Fruit fly (Drosophila melanogaster) whole organism, embryonic: ENCODE results near the gene Acp98AB.
A peak's percentile ranks its signal among the peaks of the same experiment; 100 is the strongest.

ENCODE experiments used
- CG11560 ChIP-seq: fragments of 200-800 bp; sonication (Bioruptor generic); IDR thresholded peaks from 3 replicates; pipeline ENCODE4 v1.3.6; 2022; ENCODE audit warnings: missing biosample characterization, missing genetic modification characterization
- CG11696 ChIP-seq: fragments of 200-800 bp; sonication (Bioruptor generic); IDR thresholded peaks from 2 replicates; pipeline ENCODE4 v1.3.6; 2022; ENCODE audit warnings: missing biosample characterization, missing genetic modification characterization
- CG12659 ChIP-seq: fragments of 200-800 bp; sonication (Bioruptor generic); optimal IDR thresholded peaks from 3 replicates; lab custom pipeline; 2017; ENCODE audit warnings: mild to moderate bottlenecking, missing biosample characterization, missing genetic modification reagents, missing genetic modification characterization
- CG16815 ChIP-seq: fragments of 200-800 bp; sonication (Bioruptor generic); optimal IDR thresholded peaks from 3 replicates; lab custom pipeline; 2017; ENCODE audit warnings: missing biosample characterization, mild to moderate bottlenecking, missing genetic modification characterization
- CG18011 ChIP-seq: fragments of 200-800 bp; sonication (Bioruptor generic); optimal IDR thresholded peaks from 2 replicates; lab custom pipeline; 2017; ENCODE audit warnings: missing biosample characterization, missing genetic modification characterization, mild to moderate bottlenecking, moderate library complexity, missing genotype
- CG18599 ChIP-seq: fragments of 200-800 bp; sonication (Bioruptor generic); optimal IDR thresholded peaks from 3 replicates; lab custom pipeline; 2017; ENCODE audit warnings: missing biosample characterization, missing genetic modification characterization, mild to moderate bottlenecking, moderate library complexity, missing genetic modification reagents
- CG32772 ChIP-seq: fragments of 200-800 bp; sonication (Bioruptor generic); IDR thresholded peaks from 2 replicates; pipeline ENCODE4 v1.3.6; 2022; ENCODE audit warnings: missing biosample characterization, missing genetic modification characterization
- CG33557 ChIP-seq: fragments of 200-800 bp; sonication (Bioruptor generic); optimal IDR thresholded peaks from 2 replicates; lab custom pipeline; 2019; ENCODE audit warnings: missing biosample characterization, mild to moderate bottlenecking, missing genetic modification characterization, moderate library complexity
- CG4820 ChIP-seq: fragments of 200-800 bp; sonication (Bioruptor generic); optimal IDR thresholded peaks from 3 replicates; lab custom pipeline; 2016; ENCODE audit warnings: missing biosample characterization, missing genetic modification characterization
- CG4854 ChIP-seq: fragments of 200-800 bp; sonication (Bioruptor generic); optimal IDR thresholded peaks from 2 replicates; lab custom pipeline; 2016; ENCODE audit warnings: missing biosample characterization, missing genetic modification characterization, inconsistent platforms
- CG6254 ChIP-seq: fragments of 200-800 bp; sonication (Bioruptor generic); optimal IDR thresholded peaks from 3 replicates; lab custom pipeline; 2017; ENCODE audit warnings: mild to moderate bottlenecking, missing biosample characterization, missing genetic modification reagents, missing genetic modification characterization
- CG6689 ChIP-seq: fragments of 200-800 bp; sonication (Bioruptor generic); IDR thresholded peaks from 2 replicates; pipeline ENCODE4 v1.3.6; 2022; ENCODE audit warnings: missing biosample characterization, missing genetic modification characterization
- CG7556 ChIP-seq: fragments of 200-800 bp; sonication (Bioruptor generic); optimal IDR thresholded peaks from 2 replicates; lab custom pipeline; 2017; ENCODE audit warnings: missing biosample characterization, mild to moderate bottlenecking, missing genetic modification characterization
- CG8478 ChIP-seq: fragments of >200 bp; optimal IDR thresholded peaks from 2 replicates; lab custom pipeline; 2018
- CG8765 ChIP-seq: fragments of 200-800 bp; sonication (Bioruptor generic); IDR thresholded peaks from 2 replicates; pipeline ENCODE4 v1.3.6; 2022; ENCODE audit warnings: missing biosample characterization, missing genetic modification characterization
- D19A ChIP-seq: fragments of 200-800 bp; optimal IDR thresholded peaks from 3 replicates; lab custom pipeline; 2019; ENCODE audit warnings: missing biosample characterization, mild to moderate bottlenecking, missing genetic modification characterization, moderate library complexity
- Deaf1 ChIP-seq: fragments of 200-800 bp; optimal IDR thresholded peaks from 3 replicates; lab custom pipeline; 2019; ENCODE audit warnings: missing biosample characterization, mild to moderate bottlenecking, missing genetic modification characterization, moderate library complexity
- Dip3 ChIP-seq: fragments of 200-800 bp; sonication (Bioruptor generic); optimal IDR thresholded peaks from 3 replicates; lab custom pipeline; 2016; ENCODE audit warnings: missing biosample characterization, missing genetic modification characterization
- Ets65A ChIP-seq: fragments of 200-800 bp; sonication (Bioruptor generic); peaks from one replicate; lab custom pipeline; 2016; ENCODE audit warnings: missing biosample characterization, missing genetic modification characterization
- HLH3B ChIP-seq: fragments of 200-800 bp; sonication (Bioruptor generic); IDR thresholded peaks from 2 replicates; pipeline ENCODE4 v1.3.6; 2022; ENCODE audit warnings: missing biosample characterization, missing genetic modification characterization
- HmgD ChIP-seq: fragments of 200-800 bp; sonication (Bioruptor generic); optimal IDR thresholded peaks from 3 replicates; lab custom pipeline; 2016; ENCODE audit warnings: missing biosample characterization, missing genetic modification characterization
- Hr51 ChIP-seq, 2 experiments: fragments of 200-800 bp; sonication (Bioruptor generic); optimal IDR thresholded peaks; 2 replicates in 1 of 2; 3 replicates in 1 of 2; lab custom pipeline; 2016 to 2018; ENCODE audit warnings: missing biosample characterization in 2 of 2, missing genetic modification characterization in 2 of 2, mild to moderate bottlenecking in 1 of 2, moderate library complexity in 1 of 2
- MBD-R2 ChIP-seq: fragments of 200-800 bp; sonication (Bioruptor generic); IDR thresholded peaks from 2 replicates; pipeline ENCODE4 v1.3.6; 2022; ENCODE audit warnings: missing biosample characterization, missing genetic modification characterization
- Poxn ChIP-seq: fragments of 200-800 bp; sonication (Bioruptor generic); IDR thresholded peaks from 2 replicates; pipeline ENCODE4 v1.3.6; 2022; ENCODE audit warnings: missing biosample characterization, missing genetic modification characterization
- Ptx1 ChIP-seq: fragments of 200-800 bp; sonication (Bioruptor generic); IDR thresholded peaks from 2 replicates; pipeline ENCODE4 v1.3.6; 2022; ENCODE audit warnings: missing biosample characterization, missing genetic modification characterization
- Sox102F ChIP-seq: fragments of 200-800 bp; sonication (Bioruptor generic); optimal IDR thresholded peaks from 2 replicates; lab custom pipeline; 2018; ENCODE audit warnings: missing biosample characterization, mild to moderate bottlenecking, missing genetic modification characterization, moderate library complexity
- Vsx1 ChIP-seq: fragments of 200-800 bp; sonication (Bioruptor generic); optimal IDR thresholded peaks from 2 replicates; lab custom pipeline; 2017; ENCODE audit warnings: missing biosample characterization, mild to moderate bottlenecking, missing genetic modification characterization, missing genetic modification reagents
- al ChIP-seq: fragments of 200-800 bp; sonication (Bioruptor generic); IDR thresholded peaks from 2 replicates; pipeline ENCODE4 v1.3.6; 2022; ENCODE audit warnings: missing biosample characterization, missing genetic modification characterization
- ap ChIP-seq: fragments of 200-800 bp; sonication (Bioruptor generic); IDR thresholded peaks from 2 replicates; pipeline ENCODE4 v1.3.6; 2022; ENCODE audit warnings: missing biosample characterization, missing genetic modification characterization
- bab2 ChIP-seq: fragments of 200-800 bp; sonication (Bioruptor generic); optimal IDR thresholded peaks from 2 replicates; lab custom pipeline; 2016; ENCODE audit warnings: missing biosample characterization, missing genetic modification characterization
- bcd ChIP-seq: fragments of 200-800 bp; sonication (Bioruptor generic); optimal IDR thresholded peaks from 2 replicates; lab custom pipeline; 2017; ENCODE audit warnings: missing biosample characterization, mild to moderate bottlenecking, missing genetic modification characterization
- bigmax ChIP-seq: fragments of 200-800 bp; sonication (Bioruptor generic); optimal IDR thresholded peaks from 2 replicates; lab custom pipeline; 2018; ENCODE audit warnings: missing biosample characterization, mild to moderate bottlenecking, missing genetic modification characterization
- crol ChIP-seq: fragments of 200-800 bp; sonication (Bioruptor generic); IDR thresholded peaks from 2 replicates; pipeline ENCODE4 v1.3.6; 2022; ENCODE audit warnings: missing biosample characterization, missing genetic modification characterization
- dmrt99B ChIP-seq: fragments of 200-800 bp; sonication (Bioruptor generic); optimal IDR thresholded peaks from 2 replicates; lab custom pipeline; 2018; ENCODE audit warnings: missing biosample characterization, mild to moderate bottlenecking, missing genetic modification characterization, moderate library complexity
- ewg ChIP-seq: fragments of 200-800 bp; sonication (Bioruptor generic); optimal IDR thresholded peaks from 3 replicates; lab custom pipeline; 2017; ENCODE audit warnings: mild to moderate bottlenecking, missing biosample characterization, missing genetic modification reagents, missing genetic modification characterization
- gcm ChIP-seq: fragments of 200-800 bp; sonication (Bioruptor generic); optimal IDR thresholded peaks from 2 replicates; lab custom pipeline; 2019; ENCODE audit warnings: missing biosample characterization, mild to moderate bottlenecking, missing genetic modification characterization, moderate library complexity
- kah ChIP-seq: fragments of 200-800 bp; sonication (Bioruptor generic); optimal IDR thresholded peaks from 2 replicates; lab custom pipeline; 2018; ENCODE audit warnings: missing biosample characterization, mild to moderate bottlenecking, missing genetic modification characterization
- lilli ChIP-seq: fragments of 200-800 bp; sonication (Bioruptor generic); optimal IDR thresholded peaks from 3 replicates; lab custom pipeline; 2016; ENCODE audit warnings: missing biosample characterization, missing genetic modification characterization
- pita ChIP-seq: fragments of 200-800 bp; sonication (Bioruptor generic); optimal IDR thresholded peaks from 2 replicates; lab custom pipeline; 2017; ENCODE audit warnings: missing biosample characterization, mild to moderate bottlenecking, missing genetic modification characterization
- rib ChIP-seq: fragments of 200-800 bp; sonication (Bioruptor generic); IDR thresholded peaks from 2 replicates; pipeline ENCODE4 v1.3.6; 2022; ENCODE audit warnings: missing biosample characterization, missing genetic modification characterization
- so ChIP-seq: fragments of 200-800 bp; sonication (Bioruptor generic); IDR thresholded peaks from 3 replicates; pipeline ENCODE4 v1.3.6; 2022; ENCODE audit warnings: missing biosample characterization, missing genetic modification characterization
- ssp ChIP-seq: fragments of 200-800 bp; sonication (Bioruptor generic); IDR thresholded peaks from 2 replicates; pipeline ENCODE4 v1.3.6; 2022; ENCODE audit warnings: missing biosample characterization, missing genetic modification characterization
- unc-4 ChIP-seq: fragments of 200-800 bp; sonication (Bioruptor generic); IDR thresholded peaks from 2 replicates; pipeline ENCODE4 v1.3.6; 2022; ENCODE audit warnings: missing biosample characterization, missing genetic modification characterization; ENCODE audit not compliant: partially characterized antibody
- vvl ChIP-seq: fragments of 200-800 bp; sonication (Bioruptor generic); IDR thresholded peaks from 2 replicates; pipeline ENCODE4 v1.3.6; 2022; ENCODE audit warnings: missing biosample characterization, missing genetic modification characterization

Acp98AB gene

dm6 chr3R:27681799-27682198 is 12.9 kb upstream of the Acp98AB start, which contains the start of gene Sce (continued):
- TF ChIP-seq MBD-R2, result peak; percentile 63

dm6 chr3R:27685074-27685473 is 9.6 kb upstream of the Acp98AB start:
- TF ChIP-seq bab2 (GFP tag; lab: Kevin White, UChicago), result no peak
- TF ChIP-seq CG4854 (GFP tag; lab: Kevin White, UChicago), result no peak
- no peak for TF ChIP-seq ap (GFP tag; lab: Robert Waterston, UW)
- TF ChIP-seq Dip3 (GFP tag; lab: Kevin White, UChicago), result no peak
- TF ChIP-seq CG16815 (GFP tag; lab: Kevin White, UChicago), result no peak
- peak; percentile 59 for TF ChIP-seq crol (GFP tag; lab: Robert Waterston, UW)
- no peak for TF ChIP-seq bcd (GFP tag; lab: Kevin White, UChicago)
- no peak for TF ChIP-seq so (GFP tag; lab: Robert Waterston, UW)

DNA sequence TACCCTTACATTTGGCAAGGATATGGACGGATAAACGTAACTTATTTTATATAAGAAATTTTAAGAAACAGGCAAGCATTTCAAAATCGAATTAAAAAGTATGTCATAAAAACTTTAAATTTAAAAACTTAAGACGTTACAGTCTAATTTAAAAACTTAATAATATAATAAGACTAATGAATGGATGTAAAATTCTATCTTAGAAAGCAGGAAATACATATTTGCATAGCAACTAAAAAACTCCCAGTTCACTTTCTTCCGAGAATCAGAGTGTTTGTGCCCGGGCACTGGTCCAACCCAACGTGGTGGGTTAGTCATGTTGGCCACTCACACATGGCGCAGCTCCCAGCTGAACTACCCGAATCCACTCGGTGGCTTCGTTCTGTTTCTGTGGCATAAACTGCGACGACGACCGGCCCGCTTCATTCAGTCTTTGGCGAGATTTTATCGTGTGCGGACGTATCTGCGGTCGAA is 9.1 kb upstream of the Acp98AB start, which contains the start of gene CG12880:
TSS of gene CG12880 (plus strand) at position 424 of the 474 bp plus-strand sequence.
- peak; percentile 3 for TF ChIP-seq Ets65A
- peak; percentile 64 for TF ChIP-seq Deaf1
- peak; percentile 87 for TF ChIP-seq D19A (tag; lab: Kevin White, UChicago)
- no peak for TF ChIP-seq Hr51 (GFP tag; optimal IDR thresholded peaks at IDR 0.05; lab: Kevin White, UChicago)
- no peak for TF ChIP-seq rib (GFP tag; lab: Robert Waterston, UW)
- TF ChIP-seq Poxn (GFP tag; lab: Robert Waterston, UW), result no peak
- TF ChIP-seq CG6689 (GFP tag; lab: Robert Waterston, UW), result no peak
- TF ChIP-seq vvl (GFP tag; lab: Robert Waterston, UW), result no peak
- no peak for TF ChIP-seq CG4820 (GFP tag; lab: Kevin White, UChicago)
- TF ChIP-seq CG7556 (GFP tag; lab: Kevin White, UChicago), result peak; percentile 20
- TF ChIP-seq dmrt99B (tag; lab: Kevin White, UChicago), result no peak
- TF ChIP-seq CG8478 (lab: Kevin White, UChicago), result no peak
- TF ChIP-seq bigmax (GFP tag; lab: Kevin White, UChicago), result no peak
- TF ChIP-seq, all 482 proteins: peak for 4

DNA sequence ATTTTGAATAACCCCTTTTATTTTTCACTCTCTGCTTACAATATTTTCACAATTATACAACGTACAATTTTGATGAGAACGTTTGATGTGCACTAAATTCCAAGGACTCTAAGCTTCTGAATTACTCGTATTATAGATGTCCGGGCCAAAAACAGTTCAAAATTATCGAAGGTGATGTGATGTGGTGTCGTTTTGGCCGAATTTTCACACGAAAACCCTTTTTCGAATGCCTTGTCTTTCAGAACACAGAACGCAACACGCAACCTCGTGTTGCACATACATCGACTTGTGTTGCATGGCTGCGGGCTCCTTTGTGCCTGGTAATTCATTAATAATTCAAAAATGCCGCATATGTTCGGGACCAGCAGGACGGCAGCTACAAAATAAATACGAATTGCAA is 6.6 kb upstream of the Acp98AB start, which contains the start of gene CG31055:
TSS of gene CG31055 (minus strand) at position 101 of the 400 bp plus-strand sequence.
- TF ChIP-seq CG33557 (GFP tag; lab: Kevin White, UChicago) (no peak), CG11560 (tag; lab: Robert Waterston, UW) (no peak), Poxn (GFP tag; lab: Robert Waterston, UW) (no peak), gcm (GFP tag; lab: Kevin White, UChicago) (no peak), HLH3B (GFP tag; lab: Robert Waterston, UW) (no peak), lilli (no peak)

DNA sequence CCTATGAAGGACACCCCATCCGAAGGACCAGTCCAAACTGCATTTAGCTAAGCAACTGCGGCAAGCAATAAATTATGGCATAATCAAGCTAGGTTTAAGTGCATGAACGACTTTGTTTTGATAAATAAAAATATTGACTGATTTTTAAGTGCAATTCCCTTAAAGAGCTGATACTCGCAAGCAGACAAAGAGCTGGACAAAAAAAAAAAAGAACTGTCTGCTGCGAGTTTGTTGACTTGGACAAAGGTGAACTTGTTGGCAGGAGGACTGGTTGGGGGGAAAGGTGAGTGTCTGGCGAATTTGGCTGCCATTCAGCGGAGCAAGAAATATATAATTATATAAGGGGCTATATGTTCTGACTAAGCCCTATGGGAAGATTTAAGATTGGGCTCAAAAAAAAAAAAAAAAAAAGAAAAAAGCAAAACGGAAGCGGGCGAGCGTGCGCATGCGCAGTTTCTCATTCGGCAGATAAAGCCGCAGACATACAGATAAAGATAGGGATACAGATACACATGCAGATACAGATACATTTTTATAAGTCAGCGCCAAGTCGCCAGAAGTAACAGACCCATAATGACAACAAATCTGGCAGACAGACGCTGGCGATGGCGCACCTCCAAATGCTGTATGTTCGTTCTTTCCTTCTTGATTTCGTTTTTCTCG is 1.9 kb upstream of the Acp98AB start:
- TF ChIP-seq CG18011 (GFP tag; lab: Kevin White, UChicago) (no peak), CG6254 (no peak), unc-4 (no peak), ssp (no peak), kah (GFP tag; lab: Kevin White, UChicago) (no peak), Sox102F (GFP tag; lab: Kevin White, UChicago) (no peak), al (GFP tag; lab: Robert Waterston, UW) (no peak), Ptx1 (GFP tag; lab: Robert Waterston, UW) (no peak), CG32772 (GFP tag; lab: Robert Waterston, UW) (no peak), CG8765 (GFP tag; lab: Robert Waterston, UW) (no peak), ewg (GFP tag; lab: Kevin White, UChicago) (no peak), Vsx1 (GFP tag; lab: Kevin White, UChicago) (no peak), CG18599 (GFP tag; lab: Kevin White, UChicago) (no peak), CG11696 (GFP tag; lab: Robert Waterston, UW) (no peak), HmgD (GFP tag; lab: Kevin White, UChicago) (no peak), pita (no peak), CG12659 (GFP tag; lab: Kevin White, UChicago) (no peak)
